Worm (Caenorhabditis elegans): ENCODE results near the gene R12G8.1.

DNA sequence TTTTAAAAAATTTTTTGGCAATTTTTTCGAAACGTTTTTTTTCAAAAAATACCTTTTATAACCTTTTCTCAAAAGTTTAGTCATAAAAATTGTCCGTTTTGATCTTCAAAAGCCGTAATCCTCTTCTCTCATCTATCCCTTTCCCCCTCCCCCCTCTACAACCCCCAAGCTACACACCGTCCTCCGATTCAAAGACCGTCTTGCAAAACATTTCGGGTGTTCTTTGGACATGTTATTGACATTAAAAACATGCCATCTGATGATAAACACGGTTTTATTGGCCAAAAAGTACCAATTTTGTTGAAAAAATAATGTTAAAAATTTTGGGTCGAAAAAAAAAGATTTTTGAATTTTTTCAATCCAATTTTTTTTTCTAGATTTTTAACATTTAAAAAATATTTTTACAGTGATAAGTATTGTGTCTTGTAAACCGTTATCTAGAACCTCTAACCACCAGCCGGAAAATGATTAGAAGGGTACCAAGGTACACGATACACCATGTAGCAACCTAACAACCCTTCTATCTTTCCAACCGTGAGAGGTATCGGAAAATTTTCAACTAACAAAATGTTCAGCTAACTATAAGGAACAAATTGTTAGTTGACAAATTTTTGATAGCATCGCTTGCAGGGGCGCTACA is 25.8 kb downstream of the R12G8.1 start:
- TF ChIP-seq unc-39 (tag; optimal IDR thresholded peaks at IDR 0.05) (no peak), nhr-28 (tag; optimal IDR thresholded peaks at IDR 0.05) (no peak), lin-13 (tag; optimal IDR thresholded peaks at IDR 0.05) (no peak), sem-2 (GFP tag; optimal IDR thresholded peaks at IDR 0.05) (no peak), lsy-2 (tag; optimal IDR thresholded peaks at IDR 0.05) (no peak), nhr-237 (tag; optimal IDR thresholded peaks at IDR 0.05) (no peak), unc-62 (GFP tag; optimal IDR thresholded peaks at IDR 0.05) (no peak), ceh-39 (tag; optimal IDR thresholded peaks at IDR 0.05) (no peak), bed-3 (GFP tag; optimal IDR thresholded peaks at IDR 0.05) (no peak), pha-4 (tag; optimal IDR thresholded peaks at IDR 0.05) (no peak), unc-120 (tag; optimal IDR thresholded peaks at IDR 0.05; ENCODE audit: poor library complexity, severe bottlenecking) (no peak), elt-1 (tag; optimal IDR thresholded peaks at IDR 0.05; ENCODE audit: borderline replicate concordance, insufficient read depth) (no peak)
